Worm (Caenorhabditis elegans) whole organism, L4 larva: ENCODE data around the gene Y43D4A.1.
A peak's percentile ranks its signal among the peaks of the same experiment; 100 is the strongest.

Experiments
- D1046.2 ChIP-seq: fragments of 200-800 bp; sonication (Bioruptor generic); IDR thresholded peaks from 2 replicates; pipeline ENCODE4 v1.3.6; 2022; ENCODE audit warnings: missing genetic modification characterization, missing compliant biosample characterization
- F37D6.2 ChIP-seq: sonication (generic microtip); optimal IDR thresholded peaks from 2 replicates; lab custom pipeline; 2016; ENCODE audit warnings: mild to moderate bottlenecking, missing genetic modification characterization, missing compliant biosample characterization
- F44E2.7 ChIP-seq: fragments of 200-800 bp; sonication (Bioruptor generic); IDR thresholded peaks from 2 replicates; pipeline ENCODE4 v2.1.2; 2022; ENCODE audit warnings: missing genetic modification characterization, missing compliant biosample characterization
- F49E8.2 ChIP-seq: sonication (generic microtip); optimal IDR thresholded peaks from 2 replicates; lab custom pipeline; 2016; ENCODE audit warnings: missing compliant biosample characterization, mild to moderate bottlenecking, missing genetic modification characterization, borderline replicate concordance
- R02D3.7 ChIP-seq: fragments of 150-350 bp; sonication (generic microtip); optimal IDR thresholded peaks from 3 replicates; lab custom pipeline; 2014; ENCODE audit warnings: missing biosample characterization, missing genetic modification characterization
- T26A8.4 ChIP-seq: fragments of 200-800 bp; sonication (Bioruptor generic); IDR thresholded peaks from 2 replicates; pipeline ENCODE4 v1.3.6; 2022; ENCODE audit warnings: missing genetic modification characterization, missing compliant biosample characterization
- Y48G9A.11 ChIP-seq: fragments of 200-800 bp; sonication (Bioruptor generic); IDR thresholded peaks from 2 replicates; pipeline ENCODE4 v1.3.6; 2022; ENCODE audit warnings: missing genetic modification reagents, missing genetic modification characterization, missing compliant biosample characterization
- Y75B8A.6 ChIP-seq: fragments of 200-800 bp; sonication (Bioruptor generic); IDR thresholded peaks from 2 replicates; pipeline ENCODE4 v1.3.6; 2022; ENCODE audit warnings: missing genetic modification reagents, missing genetic modification characterization, missing compliant biosample characterization
- ZK337.2 ChIP-seq: fragments of 200-800 bp; sonication (Bioruptor generic); IDR thresholded peaks from 2 replicates; pipeline ENCODE4 v1.3.6; 2022; ENCODE audit warnings: missing genetic modification reagents, missing genetic modification characterization, missing compliant biosample characterization
- aha-1 ChIP-seq: fragments of 150-350 bp; peaks from one replicate; lab custom pipeline; 2014; ENCODE audit warnings: missing biosample characterization, missing genetic modification characterization
- attf-4 ChIP-seq: sonication (generic microtip); optimal IDR thresholded peaks from 3 replicates; lab custom pipeline; 2017; ENCODE audit warnings: missing biosample characterization, missing genetic modification characterization
- ceh-20 ChIP-seq: fragments of 200-800 bp; sonication (Bioruptor generic); IDR thresholded peaks from 2 replicates; pipeline ENCODE4 v1.3.6; 2022; ENCODE audit warnings: missing genetic modification reagents, missing genetic modification characterization, missing compliant biosample characterization
- ceh-28 ChIP-seq: fragments of 150-350 bp; optimal IDR thresholded peaks from 2 replicates; lab custom pipeline; 2014; ENCODE audit warnings: missing biosample characterization, missing genetic modification reagents, missing genetic modification characterization
- ceh-32 ChIP-seq: sonication (generic microtip); optimal IDR thresholded peaks from 2 replicates; lab custom pipeline; 2016; ENCODE audit warnings: mild to moderate bottlenecking, missing genetic modification characterization, missing compliant biosample characterization; ENCODE audit not compliant: poor library complexity
- ceh-82 ChIP-seq: sonication (generic microtip); optimal IDR thresholded peaks from 2 replicates; lab custom pipeline; 2017; ENCODE audit warnings: missing biosample characterization, missing genetic modification characterization
- daf-16 ChIP-seq, 3 experiments: sonication (generic microtip); optimal IDR thresholded peaks; 2 replicates each; lab custom pipeline; 2016 to 2017; ENCODE audit warnings: missing genetic modification characterization in 3 of 3, missing genetic modification reagents in 3 of 3, mild to moderate bottlenecking in 2 of 3, missing compliant biosample characterization in 2 of 3, missing biosample characterization in 1 of 3, moderate library complexity in 1 of 3
- dve-1 ChIP-seq: sonication (generic microtip); optimal IDR thresholded peaks from 2 replicates; lab custom pipeline; 2017; ENCODE audit warnings: antibody characterized with exemption, mild to moderate bottlenecking, missing genetic modification characterization, missing compliant biosample characterization; ENCODE audit not compliant: insufficient read depth
- egl-43 ChIP-seq: fragments of 200-800 bp; sonication (Bioruptor generic); IDR thresholded peaks from 2 replicates; pipeline ENCODE4 v1.3.6; 2022; ENCODE audit warnings: missing genetic modification reagents, missing genetic modification characterization, missing compliant biosample characterization
- fkh-10 ChIP-seq: fragments of 150-350 bp; optimal IDR thresholded peaks from 2 replicates; lab custom pipeline; 2014; ENCODE audit warnings: missing biosample characterization, missing genetic modification reagents, missing genetic modification characterization
- hlh-30 ChIP-seq: sonication (generic microtip); optimal IDR thresholded peaks from 2 replicates; lab custom pipeline; 2017; ENCODE audit warnings: antibody characterized with exemption, mild to moderate bottlenecking, missing genetic modification characterization, missing compliant biosample characterization; ENCODE audit not compliant: insufficient read depth
- hmg-1.1 ChIP-seq: fragments of 200-800 bp; sonication (Bioruptor generic); IDR thresholded peaks from 2 replicates; pipeline ENCODE4 v1.3.6; 2022; ENCODE audit warnings: missing genetic modification reagents, missing genetic modification characterization, missing compliant biosample characterization
- jun-1 ChIP-seq: fragments of 150-350 bp; optimal IDR thresholded peaks from 2 replicates; lab custom pipeline; 2014; ENCODE audit warnings: missing biosample characterization, missing genetic modification reagents, missing genetic modification characterization
- lir-3 ChIP-seq: sonication (generic microtip); optimal IDR thresholded peaks from 2 replicates; lab custom pipeline; 2016; ENCODE audit warnings: mild to moderate bottlenecking, missing genetic modification characterization, missing compliant biosample characterization
- lsy-2 ChIP-seq, 2 experiments: fragments of 150-350 bp in 1 of 2; sonication (generic microtip) in 1 of 2; optimal IDR thresholded peaks; 2 replicates each; lab custom pipeline; 2014 to 2017; ENCODE audit warnings: missing biosample characterization in 2 of 2, missing genetic modification characterization in 2 of 2
- madf-5 ChIP-seq, 2 experiments: fragments of 200-800 bp; sonication (Bioruptor generic); IDR thresholded peaks; 2 replicates each; pipeline ENCODE4 v1.3.6; 2022; ENCODE audit warnings: missing compliant biosample characterization in 2 of 2, missing genetic modification characterization in 2 of 2
- madf-9 ChIP-seq: fragments of 200-800 bp; sonication (Bioruptor generic); conservative IDR thresholded peaks from 2 replicates; pipeline ENCODE4 v1.3.6; 2022; ENCODE audit warnings: missing genetic modification reagents, missing genetic modification characterization, missing compliant biosample characterization
- mdl-1 ChIP-seq, 2 experiments: fragments of 150-350 bp in 1 of 2; sonication (generic microtip) in 1 of 2; optimal IDR thresholded peaks; 2 replicates each; lab custom pipeline; 2014 to 2017; ENCODE audit warnings: missing biosample characterization in 2 of 2, missing genetic modification characterization in 2 of 2
- nhr-10 ChIP-seq: fragments of 150-350 bp; optimal IDR thresholded peaks from 2 replicates; lab custom pipeline; 2014; ENCODE audit warnings: missing biosample characterization, missing genetic modification characterization
- nhr-11 ChIP-seq: fragments of 150-350 bp; optimal IDR thresholded peaks from 2 replicates; lab custom pipeline; 2014; ENCODE audit warnings: missing biosample characterization, missing genetic modification characterization
- nhr-111 ChIP-seq: fragments of 200-800 bp; sonication (Bioruptor generic); optimal IDR thresholded peaks from 2 replicates; lab custom pipeline; 2018; ENCODE audit warnings: mild to moderate bottlenecking, missing genetic modification characterization, missing compliant biosample characterization
- nhr-25 ChIP-seq: sonication (generic microtip); optimal IDR thresholded peaks from 2 replicates; lab custom pipeline; 2017; ENCODE audit warnings: missing genetic modification characterization, mild to moderate bottlenecking, missing compliant biosample characterization, antibody characterized with exemption, moderate library complexity, borderline replicate concordance; ENCODE audit not compliant: insufficient read depth
- nhr-28 ChIP-seq: fragments of 150-350 bp; optimal IDR thresholded peaks from 2 replicates; lab custom pipeline; 2014; ENCODE audit warnings: missing biosample characterization, missing genetic modification characterization
- nhr-48 ChIP-seq: sonication (generic microtip); optimal IDR thresholded peaks from 2 replicates; lab custom pipeline; 2016; ENCODE audit warnings: mild to moderate bottlenecking, missing genetic modification characterization, missing compliant biosample characterization
- nhr-6 ChIP-seq: fragments of 150-350 bp; optimal IDR thresholded peaks from 2 replicates; lab custom pipeline; 2014; ENCODE audit warnings: missing biosample characterization, missing genetic modification characterization
- php-3 ChIP-seq: fragments of 200-800 bp; sonication (Bioruptor generic); IDR thresholded peaks from 2 replicates; pipeline ENCODE4 v1.3.6; 2022; ENCODE audit warnings: missing genetic modification reagents, missing genetic modification characterization, missing compliant biosample characterization
- sdz-12 ChIP-seq: fragments of 200-800 bp; sonication (Bioruptor generic); optimal IDR thresholded peaks from 2 replicates; lab custom pipeline; 2018; ENCODE audit warnings: mild to moderate bottlenecking, missing genetic modification characterization, missing compliant biosample characterization
- snpc-4 ChIP-seq: fragments of 150-350 bp; optimal IDR thresholded peaks from 2 replicates; lab custom pipeline; 2014; ENCODE audit warnings: missing biosample characterization, missing genetic modification characterization
- tag-97 ChIP-seq: fragments of 200-800 bp; sonication (Bioruptor generic); IDR thresholded peaks from 2 replicates; pipeline ENCODE4 v1.3.6; 2022; ENCODE audit warnings: missing genetic modification characterization, missing compliant biosample characterization
- tra-1 ChIP-seq: fragments of 200-800 bp; sonication (Bioruptor generic); IDR thresholded peaks from 2 replicates; pipeline ENCODE4 v1.3.6; 2022; ENCODE audit warnings: missing genetic modification reagents, missing genetic modification characterization, missing compliant biosample characterization
- unc-39 ChIP-seq: sonication (generic microtip); optimal IDR thresholded peaks from 2 replicates; lab custom pipeline; 2017; ENCODE audit warnings: missing biosample characterization, missing genetic modification characterization
- unc-62 ChIP-seq, 3 experiments: fragments of 150-350 bp in 1 of 3; sonication (generic microtip); optimal IDR thresholded peaks in 2 of 3; peaks in 1 of 3; 1 replicate in 1 of 3; 2 replicates in 2 of 3; lab custom pipeline; 2014 to 2017; ENCODE audit warnings: missing biosample characterization in 3 of 3, missing genetic modification characterization in 3 of 3, missing genetic modification reagents in 3 of 3, missing genotype in 1 of 3
- zag-1 ChIP-seq: fragments of 150-350 bp; optimal IDR thresholded peaks from 2 replicates; lab custom pipeline; 2014; ENCODE audit warnings: missing biosample characterization, missing genetic modification characterization
- zfp-2 ChIP-seq: sonication (generic microtip); optimal IDR thresholded peaks from 2 replicates; lab custom pipeline; 2016; ENCODE audit warnings: mild to moderate bottlenecking, missing genetic modification characterization, missing compliant biosample characterization
- zfp-3 ChIP-seq: fragments of 200-800 bp; sonication (Bioruptor generic); conservative IDR thresholded peaks from 2 replicates; pipeline ENCODE4 v1.3.6; 2022; ENCODE audit warnings: missing genetic modification reagents, missing genetic modification characterization, missing compliant biosample characterization
- ztf-11 ChIP-seq: fragments of 150-350 bp; optimal IDR thresholded peaks from 2 replicates; lab custom pipeline; 2014; ENCODE audit warnings: missing biosample characterization, missing genetic modification characterization

Y43D4A.1 gene

ce11 chrIV:16775029-16775428 is 31.4 kb downstream of the Y43D4A.1 start (continued):
- TF ChIP-seq unc-62 (GFP tag; optimal IDR thresholded peaks at IDR 0.05 in 1 of 2; lab: Kevin White, UChicago) = no peak
- no peak for TF ChIP-seq unc-62 (tag; optimal IDR thresholded peaks at IDR 0.05; lab: Kevin White, UChicago)
- no peak for TF ChIP-seq ztf-11 (tag; lab: Kevin White, UChicago)
- peak in 1 of 2 experiments; percentile 47; a peak in 1 of 4 replicates for TF ChIP-seq madf-5 (GFP tag; IDR thresholded peaks at IDR 0.05; lab: Robert Waterston, UW)

ce11 chrIV:16775455-16775854 is 31.8 kb downstream of the Y43D4A.1 start, which contains the start of gene Y43D4A.5:
Gene Y43D4A.5 (plus strand): TSS chrIV:16775755.
- TF ChIP-seq Y75B8A.6 (GFP tag; lab: Robert Waterston, UW) (no peak), R02D3.7 (tag; lab: Kevin White, UChicago) (no peak), daf-16 (GFP tag; optimal IDR thresholded peaks at IDR 0.05; lab: Kevin White, UChicago) (no peak), daf-16 (tag; optimal IDR thresholded peaks at IDR 0.05; lab: Kevin White, UChicago) (no peak), ceh-32 (no peak), jun-1 (no peak), unc-39 (no peak), attf-4 (no peak), tag-97 (GFP tag; lab: Robert Waterston, UW) (no peak), nhr-111 (GFP tag; lab: Kevin White, UChicago) (no peak)

- TF ChIP-seq nhr-28 (tag; lab: Kevin White, UChicago) = no peak
- peak; percentile 21 for TF ChIP-seq zfp-2 (tag; lab: Kevin White, UChicago)
- TF ChIP-seq php-3 = no peak
- TF ChIP-seq F37D6.2 (tag; lab: Kevin White, UChicago) = no peak
- no peak for TF ChIP-seq fkh-10 (GFP tag; lab: Kevin White, UChicago)
- TF ChIP-seq madf-9 (GFP tag; lab: Robert Waterston, UW) = peak; percentile 76
- TF ChIP-seq nhr-10 (tag; lab: Kevin White, UChicago) = no peak
- no peak for TF ChIP-seq ZK337.2 (GFP tag; lab: Robert Waterston, UW)
- TF ChIP-seq hlh-30 (tag; lab: Kevin White, UChicago) = no peak
- TF ChIP-seq R02D3.7 (tag; lab: Kevin White, UChicago) = no peak
- no peak for TF ChIP-seq nhr-48 (tag; lab: Kevin White, UChicago)
- no peak for TF ChIP-seq zfp-3 (GFP tag; lab: Robert Waterston, UW)
- TF ChIP-seq ceh-28 (tag; lab: Kevin White, UChicago) = no peak
- peak; percentile 37; the same call in 1 of the 2 replicates for TF ChIP-seq ceh-20 (GFP tag; lab: Robert Waterston, UW)
- no peak for TF ChIP-seq mdl-1 (tag; optimal IDR thresholded peaks at IDR 0.05; lab: Kevin White, UChicago)
- TF ChIP-seq nhr-25 (tag; lab: Kevin White, UChicago) = no peak
- no peak for TF ChIP-seq sdz-12 (GFP tag; lab: Kevin White, UChicago)
- no peak for TF ChIP-seq tra-1 (GFP tag; lab: Robert Waterston, UW)
- TF ChIP-seq nhr-11 = no peak
- TF ChIP-seq zag-1 (tag; lab: Kevin White, UChicago) = no peak
- no peak for TF ChIP-seq nhr-6 (tag; lab: Kevin White, UChicago)
- peak; percentile 51 for TF ChIP-seq F49E8.2 (tag; lab: Kevin White, UChicago)
- no peak for TF ChIP-seq aha-1 (tag; lab: Kevin White, UChicago)
- TF ChIP-seq unc-62 (GFP tag; optimal IDR thresholded peaks at IDR 0.05 in 1 of 2; lab: Kevin White, UChicago) = no peak
- TF ChIP-seq unc-62 (tag; optimal IDR thresholded peaks at IDR 0.05; lab: Kevin White, UChicago) = no peak
- no peak for TF ChIP-seq ceh-82 (tag; lab: Kevin White, UChicago)
- no peak for TF ChIP-seq lsy-2 (tag; optimal IDR thresholded peaks at IDR 0.05; lab: Kevin White, UChicago)
- peak; percentile 60; the same call in 1 of the 2 replicates for TF ChIP-seq T26A8.4
- TF ChIP-seq hmg-1.1 (GFP tag; lab: Robert Waterston, UW) = peak; percentile 78
- peak in 1 of 2 experiments; percentile 87; a peak in 1 of 4 replicates for TF ChIP-seq madf-5 (GFP tag; IDR thresholded peaks at IDR 0.05; lab: Robert Waterston, UW)
- peak; percentile 91 for TF ChIP-seq egl-43 (GFP tag; lab: Robert Waterston, UW)
- no peak for TF ChIP-seq attf-4
- TF ChIP-seq lir-3 (tag; lab: Kevin White, UChicago) = no peak
- no peak for TF ChIP-seq dve-1 (tag; lab: Kevin White, UChicago)
- peak; percentile 78 for TF ChIP-seq D1046.2 (GFP tag; lab: Robert Waterston, UW)
- 0 out of 2 replicates have a peak, but pooled peaks have one; percentile 24 for TF ChIP-seq Y48G9A.11 (GFP tag; lab: Robert Waterston, UW)
- TF ChIP-seq daf-16 (GFP tag; optimal IDR thresholded peaks at IDR 0.05; lab: Kevin White, UChicago) = peak in 1 of 2 experiments; percentile 79
- TF ChIP-seq daf-16 (tag; optimal IDR thresholded peaks at IDR 0.05; lab: Kevin White, UChicago) = peak; percentile 37
- no peak for TF ChIP-seq snpc-4 (tag; lab: Kevin White, UChicago)
- TF ChIP-seq F44E2.7 = 0 out of 2 replicates have a peak, but pooled peaks have one; percentile 45
Observed at ce11 chrIV:16775925-16776324, 32.3 kb downstream of the Y43D4A.1 start.
